Worm (Caenorhabditis elegans): ENCODE results near the gene str-83.

DNA sequence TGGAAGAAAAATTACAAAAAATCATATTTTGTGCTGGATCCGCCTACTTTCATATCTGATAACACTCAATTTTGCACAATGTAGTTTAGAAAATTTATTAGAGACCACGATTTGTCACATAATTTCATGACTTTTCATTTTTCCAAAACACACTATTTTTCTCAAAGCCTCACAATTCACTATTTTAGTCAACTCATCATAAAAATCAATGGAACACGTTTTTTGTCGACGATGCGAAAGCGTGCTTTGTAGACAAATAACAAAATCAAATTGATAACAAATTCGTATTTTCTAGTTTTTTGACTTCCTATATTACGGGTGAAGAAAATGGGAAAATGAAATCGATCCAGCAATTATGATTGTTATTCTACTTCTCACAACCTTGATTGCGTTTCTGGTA lies 35.2 kb upstream of the str-83 start, which contains the start of gene cyp-35B2:
- TF ChIP-seq ZK185.1 (tag; optimal IDR thresholded peaks at IDR 0.05; ENCODE audit: poor library complexity, severe bottlenecking) (no peak), snpc-4 (GFP tag; optimal IDR thresholded peaks at IDR 0.05) (no peak), snpc-4 (tag; optimal IDR thresholded peaks at IDR 0.05) (no peak), snpc-1.3 (tag; optimal IDR thresholded peaks at IDR 0.05; ENCODE audit: insufficient read depth) (no peak), ccch-3 (GFP tag; optimal IDR thresholded peaks at IDR 0.05) (no peak), F57C9.4 (tag; optimal IDR thresholded peaks at IDR 0.05) (no peak), somi-1 (GFP tag; optimal IDR thresholded peaks at IDR 0.05) (no peak), nhr-120 (GFP tag; IDR thresholded peaks at IDR 0.05) (no peak), pha-4 (tag; optimal IDR thresholded peaks at IDR 0.05) (no peak), ets-4 (GFP tag; optimal IDR thresholded peaks at IDR 0.05) (no peak), ama-1 (optimal IDR thresholded peaks at IDR 0.05) (no peak), ama-1 (GFP tag; optimal IDR thresholded peaks at IDR 0.05) (no peak), Y79H2A.3 (GFP tag; conservative IDR thresholded peaks at IDR 0.05) (no peak), nfya-1 (tag; optimal IDR thresholded peaks at IDR 0.05; ENCODE audit: borderline replicate concordance, insufficient read depth) (no peak), pbrm-1 (GFP tag; IDR thresholded peaks at IDR 0.05) (no peak), madf-3 (GFP tag; IDR thresholded peaks at IDR 0.05) (no peak)
